Worm (Caenorhabditis elegans): ENCODE data around the gene pals-20.

pals-20 gene

ce11 chrIII:1418709-1419108 lies 30.6 kb upstream of the pals-20 start (continued):
- peak; percentile 99 for TF ChIP-seq lsy-2 (tag; optimal IDR thresholded peaks at IDR 0.05)
- TF ChIP-seq zag-1 (tag; optimal IDR thresholded peaks at IDR 0.05): no peak
- TF ChIP-seq isw-1 (GFP tag; IDR thresholded peaks at IDR 0.05): peak; percentile 89
- TF ChIP-seq fkh-4 (tag; optimal IDR thresholded peaks at IDR 0.05; ENCODE audit: borderline replicate concordance): peak; percentile 28
- peak; percentile 79; the same call in 1 of the 2 replicates for TF ChIP-seq mab-9 (GFP tag; IDR thresholded peaks at IDR 0.05)
- peak; percentile 85 for TF ChIP-seq nhr-90 (tag; optimal IDR thresholded peaks at IDR 0.05; ENCODE audit: poor library complexity)
- TF ChIP-seq jun-1 (tag; optimal IDR thresholded peaks at IDR 0.05): peak; percentile 85
- TF ChIP-seq lin-14 (GFP tag; optimal IDR thresholded peaks at IDR 0.05): peak; percentile 90
- TF ChIP-seq zip-4 (GFP tag; optimal IDR thresholded peaks at IDR 0.05): peak; percentile 62
- peak in 3 of 6 experiments; percentile 61 to 70 (median 69) for TF ChIP-seq elt-3 (tag; optimal IDR thresholded peaks at IDR 0.05)
- TF ChIP-seq unc-98 (GFP tag; IDR thresholded peaks at IDR 0.05): 0 out of 2 replicates have a peak, but pooled peaks have one; percentile 7
- TF ChIP-seq nhr-11 (tag; optimal IDR thresholded peaks at IDR 0.05): no peak
- no peak for TF ChIP-seq rnt-1 (tag; optimal IDR thresholded peaks at IDR 0.05)
- peak; percentile 65 to 79 (median 79) for TF ChIP-seq dpl-1 (GFP tag; optimal IDR thresholded peaks at IDR 0.05)
- TF ChIP-seq efl-3 (GFP tag; optimal IDR thresholded peaks at IDR 0.05): no peak
- TF ChIP-seq egl-27 (tag; optimal IDR thresholded peaks at IDR 0.05): no peak
- peak; percentile 70 for TF ChIP-seq unc-130 (tag; optimal IDR thresholded peaks at IDR 0.05)
- TF ChIP-seq unc-62 (GFP tag; optimal IDR thresholded peaks at IDR 0.05): no peak
- peak; percentile 87 for TF ChIP-seq skn-1 (tag; optimal IDR thresholded peaks at IDR 0.05)
- no peak for TF ChIP-seq ceh-63 (GFP tag; optimal IDR thresholded peaks at IDR 0.05)
- TF ChIP-seq fos-1 (tag; optimal IDR thresholded peaks at IDR 0.05): peak; percentile 68
- peak; percentile 82 to 89 for TF ChIP-seq lin-35 (GFP tag; optimal IDR thresholded peaks at IDR 0.05)
- TF ChIP-seq nhr-28 (tag; optimal IDR thresholded peaks at IDR 0.05): no peak
- TF ChIP-seq ceh-82 (tag; optimal IDR thresholded peaks at IDR 0.05): peak; percentile 85 to 97 (median 86)
- TF ChIP-seq pax-3 (tag; optimal IDR thresholded peaks at IDR 0.05): peak; percentile 83
- peak; percentile 77 for TF ChIP-seq egl-13 (tag; optimal IDR thresholded peaks at IDR 0.05)
- TF ChIP-seq nhr-47 (tag; optimal IDR thresholded peaks at IDR 0.05): peak; percentile 93
- TF ChIP-seq vab-15 (tag; optimal IDR thresholded peaks at IDR 0.05): peak; percentile 33
- peak; percentile 93 for TF ChIP-seq snu-23 (GFP tag; optimal IDR thresholded peaks at IDR 0.05)
- peak; percentile 80 for TF ChIP-seq ama-1 (optimal IDR thresholded peaks at IDR 0.05)
- peak; percentile 69 for TF ChIP-seq irx-1 (tag; optimal IDR thresholded peaks at IDR 0.05)

ce11 chrIII:1417090-1417489 lies 29.0 kb upstream of the pals-20 start, which contains the start of gene elc-1:
Gene elc-1 (minus strand): TSS chrIII:1417190.
- TF ChIP-seq snpc-4 (tag; optimal IDR thresholded peaks at IDR 0.05): no peak
- no peak for TF ChIP-seq sox-4 (tag; optimal IDR thresholded peaks at IDR 0.05)
- TF ChIP-seq nhr-90 (tag; optimal IDR thresholded peaks at IDR 0.05; ENCODE audit: poor library complexity): no peak
- no peak for TF ChIP-seq fos-1 (tag; optimal IDR thresholded peaks at IDR 0.05)
- TF ChIP-seq ceh-63 (GFP tag; optimal IDR thresholded peaks at IDR 0.05): no peak
- TF ChIP-seq xbp-1 (tag; optimal IDR thresholded peaks at IDR 0.05): no peak
- TF ChIP-seq zip-4 (GFP tag; optimal IDR thresholded peaks at IDR 0.05): no peak
- no peak for TF ChIP-seq pag-3 (tag; optimal IDR thresholded peaks at IDR 0.05; ENCODE audit: borderline replicate concordance, insufficient read depth)
- TF ChIP-seq fkh-8 (tag; optimal IDR thresholded peaks at IDR 0.05): no peak
- TF ChIP-seq dsc-1 (tag; optimal IDR thresholded peaks at IDR 0.05): no peak
- TF ChIP-seq lin-13 (GFP tag; optimal IDR thresholded peaks at IDR 0.05): no peak
- TF ChIP-seq ceh-90 (tag; optimal IDR thresholded peaks at IDR 0.05): no peak
- no peak for TF ChIP-seq jun-1 (tag; optimal IDR thresholded peaks at IDR 0.05)
- no peak for TF ChIP-seq nhr-237 (tag; optimal IDR thresholded peaks at IDR 0.05)
- no peak for TF ChIP-seq zag-1 (tag; optimal IDR thresholded peaks at IDR 0.05)
- no peak for TF ChIP-seq nhr-76 (tag; optimal IDR thresholded peaks at IDR 0.05)

Data from whole organism, L1 larva.